Fruit fly (Drosophila melanogaster) whole organism, embryonic: Measurements from ENCODE around the gene Alg9.

ENCODE experiments used
- ATbp ChIP-seq: fragments of 200-800 bp; sonication (Bioruptor generic); optimal IDR thresholded peaks from 2 replicates; lab custom pipeline; 2017; ENCODE audit warnings: missing biosample characterization, mild to moderate bottlenecking, missing genetic modification characterization, missing genetic modification reagents
- Adf1 ChIP-seq: fragments of 200-800 bp; sonication (Bioruptor generic); IDR thresholded peaks from 2 replicates; pipeline ENCODE4 v1.3.6; 2022; ENCODE audit warnings: missing biosample characterization, missing genetic modification characterization
- CG10274 ChIP-seq: fragments of 200-800 bp; sonication (Bioruptor generic); optimal IDR thresholded peaks from 3 replicates; lab custom pipeline; 2017; ENCODE audit warnings: missing biosample characterization, mild to moderate bottlenecking, missing genetic modification characterization
- CG10366 ChIP-seq: fragments of 200-800 bp; sonication (Bioruptor generic); IDR thresholded peaks from 2 replicates; pipeline ENCODE4 v1.3.6; 2022; ENCODE audit warnings: missing biosample characterization, missing genetic modification characterization
- CG10462 ChIP-seq: fragments of 200-800 bp; sonication (Bioruptor generic); optimal IDR thresholded peaks from 2 replicates; lab custom pipeline; 2016; ENCODE audit warnings: missing biosample characterization, missing genetic modification characterization
- CG11560 ChIP-seq: fragments of 200-800 bp; sonication (Bioruptor generic); IDR thresholded peaks from 3 replicates; pipeline ENCODE4 v1.3.6; 2022; ENCODE audit warnings: missing biosample characterization, missing genetic modification characterization
- CG11695 ChIP-seq: fragments of 200-800 bp; sonication (Bioruptor generic); IDR thresholded peaks from 3 replicates; pipeline ENCODE4 v1.3.6; 2022; ENCODE audit warnings: missing biosample characterization, missing genetic modification characterization
- CG12236 ChIP-seq: fragments of 200-800 bp; sonication (Bioruptor generic); optimal IDR thresholded peaks from 2 replicates; lab custom pipeline; 2016; ENCODE audit warnings: missing biosample characterization, missing genetic modification characterization
- CG12769 ChIP-seq: fragments of 200-800 bp; sonication (Bioruptor generic); optimal IDR thresholded peaks from 2 replicates; lab custom pipeline; 2019; ENCODE audit warnings: missing biosample characterization, mild to moderate bottlenecking, missing genetic modification characterization, moderate library complexity
- CG13287 ChIP-seq: fragments of 200-800 bp; sonication (Bioruptor generic); IDR thresholded peaks from 2 replicates; pipeline ENCODE4 v1.3.6; 2022; ENCODE audit warnings: missing biosample characterization, missing genetic modification characterization; ENCODE audit not compliant: partially characterized antibody
- CG1529 ChIP-seq: fragments of 200-800 bp; sonication (Bioruptor generic); optimal IDR thresholded peaks from 3 replicates; lab custom pipeline; 2018; ENCODE audit warnings: missing biosample characterization, missing genetic modification characterization
- CG15514 ChIP-seq: fragments of 200-800 bp; sonication (Bioruptor generic); optimal IDR thresholded peaks from 3 replicates; lab custom pipeline; 2017; ENCODE audit warnings: missing biosample characterization, missing genetic modification characterization, mild to moderate bottlenecking, moderate library complexity, missing genetic modification reagents
- CG1603 ChIP-seq: fragments of 200-800 bp; sonication (Bioruptor generic); optimal IDR thresholded peaks from 2 replicates; lab custom pipeline; 2019; ENCODE audit warnings: missing biosample characterization, mild to moderate bottlenecking, missing genetic modification characterization, moderate library complexity
- CG17328 ChIP-seq: fragments of 200-800 bp; sonication (Bioruptor generic); IDR thresholded peaks from 2 replicates; pipeline ENCODE4 v1.3.6; 2022; ENCODE audit warnings: missing biosample characterization, missing genetic modification characterization
- CG17568 ChIP-seq: fragments of 200-800 bp; sonication (Bioruptor generic); optimal IDR thresholded peaks from 2 replicates; lab custom pipeline; 2018; ENCODE audit warnings: missing biosample characterization, mild to moderate bottlenecking, missing genetic modification characterization, moderate library complexity
- CG17912 ChIP-seq: fragments of 200-800 bp; sonication (Bioruptor generic); optimal IDR thresholded peaks from 2 replicates; lab custom pipeline; 2018; ENCODE audit warnings: missing biosample characterization, mild to moderate bottlenecking, missing genetic modification characterization
- CG18476 ChIP-seq: fragments of 200-800 bp; sonication (Bioruptor generic); optimal IDR thresholded peaks from 2 replicates; lab custom pipeline; 2016; ENCODE audit warnings: missing biosample characterization, mild to moderate bottlenecking, missing genetic modification characterization
- CG6689 ChIP-seq: fragments of 200-800 bp; sonication (Bioruptor generic); IDR thresholded peaks from 2 replicates; pipeline ENCODE4 v1.3.6; 2022; ENCODE audit warnings: missing biosample characterization, missing genetic modification characterization
- CG6765 ChIP-seq: fragments of 200-800 bp; sonication (Bioruptor generic); optimal IDR thresholded peaks from 3 replicates; lab custom pipeline; 2017; ENCODE audit warnings: missing biosample characterization, mild to moderate bottlenecking, missing genetic modification characterization
- CG8089 ChIP-seq: fragments of 200-800 bp; sonication (Bioruptor generic); optimal IDR thresholded peaks from 3 replicates; lab custom pipeline; 2016; ENCODE audit warnings: missing biosample characterization, missing genetic modification characterization
- CoRest ChIP-seq: fragments of 200-800 bp; sonication (Bioruptor generic); optimal IDR thresholded peaks from 3 replicates; lab custom pipeline; 2018; ENCODE audit warnings: missing biosample characterization, mild to moderate bottlenecking, missing genetic modification characterization, moderate library complexity
- Dip3 ChIP-seq: fragments of 200-800 bp; sonication (Bioruptor generic); optimal IDR thresholded peaks from 3 replicates; lab custom pipeline; 2016; ENCODE audit warnings: missing biosample characterization, missing genetic modification characterization
- Dp ChIP-seq: fragments of 200-800 bp; sonication (Bioruptor generic); optimal IDR thresholded peaks from 2 replicates; lab custom pipeline; 2018; ENCODE audit warnings: missing biosample characterization, mild to moderate bottlenecking, missing genetic modification characterization, moderate library complexity
- Hr39 ChIP-seq: fragments of >200 bp; optimal IDR thresholded peaks from 2 replicates; lab custom pipeline; 2017
- MESR4 ChIP-seq: fragments of 200-800 bp; sonication (Bioruptor generic); optimal IDR thresholded peaks from 2 replicates; lab custom pipeline; 2018; ENCODE audit warnings: missing biosample characterization, mild to moderate bottlenecking, missing genetic modification characterization, moderate library complexity
- Myb ChIP-seq: fragments of 200-800 bp; sonication (Bioruptor generic); optimal IDR thresholded peaks from 2 replicates; lab custom pipeline; 2016; ENCODE audit warnings: missing biosample characterization, missing genetic modification characterization
- NFAT ChIP-seq: fragments of 200-800 bp; sonication (Bioruptor generic); IDR thresholded peaks from 2 replicates; pipeline ENCODE4 v1.3.6; 2022; ENCODE audit warnings: missing biosample characterization, missing genetic modification characterization
- Oaz ChIP-seq: fragments of 200-800 bp; sonication (Bioruptor generic); IDR thresholded peaks from 2 replicates; pipeline ENCODE4 v1.3.6; 2022; ENCODE audit warnings: missing biosample characterization, missing genetic modification characterization
- Ravus ChIP-seq: fragments of 200-800 bp; sonication (Bioruptor generic); IDR thresholded peaks from 2 replicates; pipeline ENCODE4 v1.3.6; 2022; ENCODE audit warnings: missing biosample characterization, missing genetic modification characterization
- Xrp1 ChIP-seq: fragments of 200-800 bp; sonication (Bioruptor generic); IDR thresholded peaks from 2 replicates; pipeline ENCODE4 v1.3.6; 2022; ENCODE audit warnings: missing biosample characterization, missing genetic modification characterization
- ab ChIP-seq: fragments of 200-800 bp; sonication (Bioruptor generic); optimal IDR thresholded peaks from 2 replicates; lab custom pipeline; 2016; ENCODE audit warnings: missing biosample characterization, missing genetic modification characterization
- bbx ChIP-seq: fragments of 200-800 bp; sonication (Bioruptor generic); IDR thresholded peaks from 2 replicates; pipeline ENCODE4 v1.3.6; 2022; ENCODE audit warnings: missing biosample characterization, missing genetic modification characterization; ENCODE audit not compliant: partially characterized antibody
- bsh ChIP-seq, 2 experiments: fragments of 200-800 bp; sonication (Bioruptor generic); optimal IDR thresholded peaks; 2 replicates each; lab custom pipeline; 2017 to 2018; ENCODE audit warnings: mild to moderate bottlenecking in 2 of 2, missing biosample characterization in 2 of 2, missing genetic modification characterization in 2 of 2, moderate library complexity in 1 of 2
- cas ChIP-seq: fragments of 200-800 bp; sonication (Bioruptor generic); IDR thresholded peaks from 2 replicates; pipeline ENCODE4 v1.3.6; 2022; ENCODE audit warnings: missing biosample characterization, missing genetic modification characterization
- crol ChIP-seq: fragments of 200-800 bp; sonication (Bioruptor generic); IDR thresholded peaks from 2 replicates; pipeline ENCODE4 v1.3.6; 2022; ENCODE audit warnings: missing biosample characterization, missing genetic modification characterization
- danr ChIP-seq: fragments of 200-800 bp; sonication (Bioruptor generic); IDR thresholded peaks from 2 replicates; pipeline ENCODE4 v1.3.6; 2022; ENCODE audit warnings: missing biosample characterization, missing genetic modification characterization
- dimm ChIP-seq: fragments of 200-800 bp; sonication (Bioruptor generic); IDR thresholded peaks from 2 replicates; pipeline ENCODE4 v1.3.6; 2022; ENCODE audit warnings: missing biosample characterization, missing genetic modification characterization
- en ChIP-seq: fragments of 200-800 bp; sonication (Bioruptor generic); optimal IDR thresholded peaks from 2 replicates; lab custom pipeline; 2016; ENCODE audit warnings: missing biosample characterization, missing genetic modification characterization
- fd96Cb ChIP-seq: fragments of 200-800 bp; sonication (Bioruptor generic); optimal IDR thresholded peaks from 2 replicates; lab custom pipeline; 2018; ENCODE audit warnings: missing biosample characterization, mild to moderate bottlenecking, missing genetic modification characterization, moderate library complexity
- gfzf ChIP-seq: fragments of 200-800 bp; sonication (Bioruptor generic); optimal IDR thresholded peaks from 2 replicates; lab custom pipeline; 2016; ENCODE audit warnings: missing biosample characterization, mild to moderate bottlenecking, missing genetic modification characterization, moderate library complexity
- gro ChIP-seq: fragments of 200-800 bp; sonication (Bioruptor generic); optimal IDR thresholded peaks from 2 replicates; lab custom pipeline; 2016; ENCODE audit warnings: missing biosample characterization, missing genetic modification characterization
- knrl ChIP-seq: fragments of 200-800 bp; sonication (Bioruptor generic); IDR thresholded peaks from 3 replicates; pipeline ENCODE4 v1.3.6; 2022; ENCODE audit warnings: missing biosample characterization, missing genetic modification characterization; ENCODE audit not compliant: partially characterized antibody
- pita ChIP-seq: fragments of 200-800 bp; sonication (Bioruptor generic); optimal IDR thresholded peaks from 2 replicates; lab custom pipeline; 2017; ENCODE audit warnings: missing biosample characterization, mild to moderate bottlenecking, missing genetic modification characterization
- sim ChIP-seq: fragments of 200-800 bp; sonication (Bioruptor generic); IDR thresholded peaks from 2 replicates; pipeline ENCODE4 v1.3.6; 2022; ENCODE audit warnings: missing biosample characterization, missing genetic modification characterization
- sima ChIP-seq: fragments of 200-800 bp; sonication (Bioruptor generic); optimal IDR thresholded peaks from 2 replicates; lab custom pipeline; 2016; ENCODE audit warnings: missing biosample characterization, missing genetic modification characterization
- sqz ChIP-seq: fragments of 200-800 bp; sonication (Bioruptor generic); optimal IDR thresholded peaks from 3 replicates; lab custom pipeline; 2018; ENCODE audit warnings: missing biosample characterization, mild to moderate bottlenecking, missing genetic modification characterization
- stwl ChIP-seq: fragments of 200-800 bp; sonication (Bioruptor generic); optimal IDR thresholded peaks from 3 replicates; lab custom pipeline; 2018; ENCODE audit warnings: missing biosample characterization, mild to moderate bottlenecking, missing genetic modification characterization, moderate library complexity
- unc-4 ChIP-seq: fragments of 200-800 bp; sonication (Bioruptor generic); IDR thresholded peaks from 2 replicates; pipeline ENCODE4 v1.3.6; 2022; ENCODE audit warnings: missing biosample characterization, missing genetic modification characterization; ENCODE audit not compliant: partially characterized antibody
- vvl ChIP-seq: fragments of 200-800 bp; sonication (Bioruptor generic); IDR thresholded peaks from 2 replicates; pipeline ENCODE4 v1.3.6; 2022; ENCODE audit warnings: missing biosample characterization, missing genetic modification characterization

The Alg9 gene

DNA sequence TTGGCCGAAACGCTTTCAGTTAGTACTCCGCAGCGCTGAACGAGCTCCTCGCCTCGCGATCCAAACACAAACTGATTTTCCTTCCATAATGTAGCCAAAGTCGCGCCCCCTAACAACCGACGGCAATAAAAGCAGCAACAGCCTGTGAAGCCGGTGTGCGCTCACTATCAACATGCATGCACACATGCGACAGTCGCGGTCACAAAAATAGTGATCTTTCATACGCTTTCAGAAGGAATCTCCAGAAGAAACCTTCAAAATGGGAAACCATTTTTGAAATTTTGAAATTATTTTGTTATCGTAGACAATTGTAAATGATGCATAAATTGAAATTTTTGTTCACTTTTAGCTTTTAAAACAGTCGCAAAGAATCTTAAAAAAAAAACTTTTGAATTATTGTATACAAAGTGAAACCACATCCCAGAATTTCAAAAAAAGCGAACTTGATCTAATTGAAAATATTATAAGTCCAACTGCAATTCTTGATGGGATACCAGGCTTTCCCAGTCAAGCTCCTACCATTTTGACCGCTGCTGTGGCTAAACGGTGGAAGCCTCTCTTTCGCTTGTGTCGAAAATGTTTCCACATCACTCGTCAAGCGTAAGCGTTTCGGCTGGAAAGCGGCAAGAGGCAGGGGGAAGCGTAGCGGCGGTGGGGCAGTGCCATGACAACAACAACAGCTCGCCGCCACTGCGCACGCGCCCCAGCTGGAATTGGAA, 11.0 kb downstream of the Alg9 start, which contains the start of gene Cad96Cb (continued):
- TF ChIP-seq gro (GFP tag; lab: Kevin White, UChicago): no peak
- TF ChIP-seq Adf1 (GFP tag; lab: Robert Waterston, UW): no peak
- TF ChIP-seq sim (GFP tag; lab: Robert Waterston, UW): no peak
- peak; percentile 83 for TF ChIP-seq CG12236 (GFP tag; lab: Kevin White, UChicago)
- TF ChIP-seq fd96Cb (tag; lab: Kevin White, UChicago): peak; percentile 85
- peak; percentile 66 for TF ChIP-seq en
- peak; percentile 24 for TF ChIP-seq sqz
- peak; percentile 79 for TF ChIP-seq CG11695 (GFP tag; lab: Robert Waterston, UW)
- TF ChIP-seq sima (GFP tag; lab: Kevin White, UChicago): peak; percentile 30
- 0 out of 2 replicates have a peak, but pooled peaks have one; percentile 42 for TF ChIP-seq Oaz (GFP tag; lab: Robert Waterston, UW)
- peak; percentile 54 for TF ChIP-seq Myb (GFP tag; lab: Kevin White, UChicago)
- TF ChIP-seq crol (GFP tag; lab: Robert Waterston, UW): peak; percentile 75
- TF ChIP-seq CG11560 (tag; lab: Robert Waterston, UW): no peak
- TF ChIP-seq CoRest (tag; lab: Kevin White, UChicago): peak; percentile 90

DNA sequence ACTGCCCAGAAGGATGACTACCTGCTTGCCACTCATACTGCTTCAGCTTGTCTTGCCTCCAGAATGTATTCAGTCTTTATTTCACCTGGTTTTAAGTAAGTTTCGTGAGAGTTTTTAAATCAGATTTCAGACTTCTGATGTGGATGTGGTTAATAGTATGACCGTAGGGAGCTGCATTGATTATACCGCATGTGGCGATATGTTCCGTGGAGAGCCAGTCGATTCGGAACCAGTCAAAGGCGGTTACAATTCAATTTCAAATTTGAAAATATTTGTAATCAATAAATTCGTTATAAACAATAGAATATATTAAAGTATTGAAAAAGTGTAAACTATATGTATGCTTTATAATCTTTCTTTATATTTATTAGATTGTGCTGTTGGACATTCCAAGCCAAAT, 14.0 kb downstream of the Alg9 start, which contains the start of gene Sil1:
Gene Sil1 (minus strand): TSS at position 168 of the 400 bp plus-strand sequence.
- TF ChIP-seq vvl (GFP tag; lab: Robert Waterston, UW) (no peak), CG1529 (GFP tag; lab: Kevin White, UChicago) (no peak), CG12769 (no peak), CG6765 (GFP tag; lab: Kevin White, UChicago) (no peak), pita (GFP tag; lab: Kevin White, UChicago) (no peak), Hr39 (lab: Kevin White, UChicago) (no peak), ab (GFP tag; lab: Kevin White, UChicago) (no peak), CG10462 (GFP tag; lab: Kevin White, UChicago) (no peak), unc-4 (no peak), danr (GFP tag; lab: Robert Waterston, UW) (no peak), Dp (GFP tag; lab: Kevin White, UChicago) (peak; percentile 84), CG15514 (GFP tag; lab: Kevin White, UChicago) (peak; percentile 99), gfzf (peak; percentile 76), stwl (tag; lab: Kevin White, UChicago) (peak; percentile 49), NFAT (GFP tag; lab: Robert Waterston, UW) (no peak), CG17328 (GFP tag; lab: Robert Waterston, UW) (no peak), Xrp1 (GFP tag; lab: Robert Waterston, UW) (no peak), bsh (GFP tag; optimal IDR thresholded peaks at IDR 0.05; lab: Kevin White, UChicago) (no peak), CG17568 (no peak), CG8089 (no peak), CG10366 (GFP tag; lab: Robert Waterston, UW) (no peak), MESR4 (GFP tag; lab: Kevin White, UChicago) (peak; percentile 50), CG18476 (GFP tag; lab: Kevin White, UChicago) (no peak), CoRest (tag; lab: Kevin White, UChicago) (no peak), Ravus (GFP tag; lab: Robert Waterston, UW) (no peak), dimm (GFP tag; lab: Robert Waterston, UW) (no peak), bbx (peak; percentile 27; the same call in 1 of the 2 replicates), knrl (GFP tag; lab: Robert Waterston, UW) (peak; percentile 31; the same call in 1 of the 3 replicates), ATbp (no peak), CG13287 (GFP tag; lab: Robert Waterston, UW) (peak; percentile 9; the same call in 1 of the 2 replicates), cas (no peak), CG1603 (tag; lab: Kevin White, UChicago) (peak; percentile 67), CG10274 (GFP tag; lab: Kevin White, UChicago) (no peak), CG17912 (GFP tag; lab: Kevin White, UChicago) (no peak), Dip3 (GFP tag; lab: Kevin White, UChicago) (no peak), CG6689 (GFP tag; lab: Robert Waterston, UW) (no peak)
